Worm (Caenorhabditis elegans) whole organism, mixed stage, embryonic: ENCODE data around the gene nspe-6.

Experiments
- ceh-39 ChIP-seq: fragments of 150-350 bp; optimal IDR thresholded peaks from 2 replicates; lab custom pipeline; 2014; ENCODE audit warnings: missing biosample characterization, missing genetic modification characterization
- cnd-1 ChIP-seq: fragments of 200-800 bp; sonication (Bioruptor generic); optimal IDR thresholded peaks from 2 replicates; lab custom pipeline; 2018; ENCODE audit warnings: mild to moderate bottlenecking, missing genetic modification characterization, missing compliant biosample characterization
- elt-3 ChIP-seq: fragments of 150-350 bp; optimal IDR thresholded peaks from 2 replicates; lab custom pipeline; 2014; ENCODE audit warnings: missing biosample characterization, missing genetic modification characterization
- lin-13 ChIP-seq: fragments of 150-350 bp; optimal IDR thresholded peaks from 2 replicates; lab custom pipeline; 2014; ENCODE audit warnings: missing biosample characterization, missing genetic modification characterization
- nhr-12 ChIP-seq: fragments of 150-350 bp; optimal IDR thresholded peaks from 2 replicates; lab custom pipeline; 2014; ENCODE audit warnings: missing biosample characterization, missing genetic modification characterization
- pha-4 ChIP-seq: fragments of 150-350 bp; optimal IDR thresholded peaks from 2 replicates; lab custom pipeline; 2018; ENCODE audit warnings: missing biosample characterization, missing genetic modification reagents, missing genetic modification characterization
- unc-62 ChIP-seq: fragments of 150-350 bp; optimal IDR thresholded peaks from 2 replicates; lab custom pipeline; 2014; ENCODE audit warnings: missing biosample characterization, missing genetic modification reagents, missing genetic modification characterization
- ztf-11 ChIP-seq: fragments of 150-350 bp; optimal IDR thresholded peaks from 2 replicates; lab custom pipeline; 2014; ENCODE audit warnings: missing biosample characterization, missing genetic modification characterization

DNA sequence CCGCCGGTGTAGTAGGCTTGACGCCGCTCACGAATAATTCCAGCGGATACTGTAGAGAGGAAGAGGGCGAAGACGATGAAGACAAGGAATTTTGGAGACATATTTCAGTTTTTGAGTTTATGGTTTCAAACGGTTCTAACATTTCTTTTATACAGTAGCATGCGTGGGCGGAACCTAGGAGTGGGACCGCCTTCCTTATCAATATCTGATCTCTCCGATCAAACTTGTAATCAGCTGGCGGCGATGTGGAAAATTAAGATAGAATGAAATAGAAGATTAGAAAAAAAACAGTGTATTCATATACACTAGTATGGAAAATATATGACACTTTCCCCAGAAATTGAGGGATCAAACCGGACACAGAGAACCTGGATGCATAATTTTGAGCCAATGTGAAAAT, 3.3 kb upstream of the nspe-6 start, which contains the start of gene nspe-2:
- no peak for TF ChIP-seq cnd-1 (tag; lab: Kevin White, UChicago)
- TF ChIP-seq nhr-12 = no peak
- no peak for TF ChIP-seq elt-3 (tag; lab: Kevin White, UChicago)
- no peak for TF ChIP-seq lin-13 (tag; lab: Kevin White, UChicago)
- TF ChIP-seq ceh-39 (tag; lab: Kevin White, UChicago) = no peak
- TF ChIP-seq ztf-11 (tag; lab: Kevin White, UChicago) = no peak
- no peak for TF ChIP-seq pha-4 (tag; lab: Kevin White, UChicago)
- TF ChIP-seq unc-62 = no peak
